Worm (Caenorhabditis elegans) whole organism, early embryonic: ENCODE measurements around the gene fbxa-150.
"Not testable (repeated sequence)": the region's sequence is repeated elsewhere in the genome, so short reads cannot be mapped to it uniquely, and the experiment has no call there.

ENCODE experiments used
- B0310.2 ChIP-seq: sonication (generic microtip); optimal IDR thresholded peaks from 2 replicates; lab custom pipeline; 2016; ENCODE audit warnings: mild to moderate bottlenecking, missing genetic modification characterization, missing compliant biosample characterization
- F13C5.2 ChIP-seq: sonication (generic microtip); optimal IDR thresholded peaks from 2 replicates; lab custom pipeline; 2017; ENCODE audit warnings: mild to moderate bottlenecking, missing genetic modification characterization, inconsistent platforms, missing compliant biosample characterization
- aly-1 ChIP-seq: sonication (generic microtip); optimal IDR thresholded peaks from 2 replicates; lab custom pipeline; 2016; ENCODE audit warnings: missing genetic modification characterization, missing compliant biosample characterization
- ama-1 ChIP-seq: fragments of 150-350 bp; optimal IDR thresholded peaks from 2 replicates; lab custom pipeline; 2014
- ceh-13 ChIP-seq: fragments of 200-800 bp; sonication (Bioruptor generic); optimal IDR thresholded peaks from 2 replicates; lab custom pipeline; 2018; ENCODE audit warnings: mild to moderate bottlenecking, missing genetic modification characterization, missing compliant biosample characterization
- ceh-36 ChIP-seq: sonication (generic microtip); optimal IDR thresholded peaks from 2 replicates; lab custom pipeline; 2016; ENCODE audit warnings: missing genetic modification characterization, inconsistent platforms, missing compliant biosample characterization
- ets-7 ChIP-seq: sonication (generic microtip); optimal IDR thresholded peaks from 2 replicates; lab custom pipeline; 2016; ENCODE audit warnings: missing genotype, missing genetic modification characterization, missing compliant biosample characterization
- flt-1 ChIP-seq: fragments of 200-800 bp; sonication (Bioruptor generic); IDR thresholded peaks from 2 replicates; pipeline ENCODE4 v1.3.6; 2022; ENCODE audit warnings: missing genetic modification characterization, missing compliant biosample characterization
- hmbx-1 ChIP-seq: sonication (generic microtip); optimal IDR thresholded peaks from 2 replicates; lab custom pipeline; 2016; ENCODE audit warnings: mild to moderate bottlenecking, missing genetic modification characterization, missing compliant biosample characterization
- hmg-4 ChIP-seq: fragments of 200-800 bp; sonication (Bioruptor generic); optimal IDR thresholded peaks from 2 replicates; lab custom pipeline; 2018; ENCODE audit warnings: mild to moderate bottlenecking, missing genetic modification characterization, missing compliant biosample characterization
- hnd-1 ChIP-seq: sonication (generic microtip); optimal IDR thresholded peaks from 2 replicates; lab custom pipeline; 2016; ENCODE audit warnings: missing genetic modification characterization, missing compliant biosample characterization
- pes-1 ChIP-seq: fragments of 200-800 bp; sonication (Bioruptor generic); IDR thresholded peaks from 2 replicates; pipeline ENCODE4 v1.3.6; 2022; ENCODE audit warnings: missing genetic modification reagents, missing genetic modification characterization, missing compliant biosample characterization
- scrt-1 ChIP-seq: fragments of 200-800 bp; sonication (Bioruptor generic); IDR thresholded peaks from 2 replicates; pipeline ENCODE4 v1.3.6; 2022; ENCODE audit warnings: missing genetic modification characterization, missing compliant biosample characterization
- sea-1 ChIP-seq: fragments of 200-800 bp; sonication (Bioruptor generic); conservative IDR thresholded peaks from 2 replicates; pipeline ENCODE4 v1.3.6; 2022; ENCODE audit warnings: missing genetic modification characterization, missing compliant biosample characterization
- tbx-11 ChIP-seq: fragments of 200-800 bp; sonication (Bioruptor generic); IDR thresholded peaks from 2 replicates; pipeline ENCODE4 v1.3.6; 2022; ENCODE audit warnings: missing genetic modification characterization, missing compliant biosample characterization
- tbx-37 ChIP-seq: fragments of 200-800 bp; sonication (Bioruptor generic); conservative IDR thresholded peaks from 2 replicates; pipeline ENCODE4 v1.3.6; 2022; ENCODE audit warnings: missing genetic modification reagents, missing genetic modification characterization, missing compliant biosample characterization
- tra-4 ChIP-seq: sonication (generic microtip); optimal IDR thresholded peaks from 2 replicates; lab custom pipeline; 2017; ENCODE audit warnings: missing genetic modification characterization, missing compliant biosample characterization

Gene fbxa-150

ce11 chrV:20500405-20500804 lies 22.0 kb upstream of the fbxa-150 start, which contains the start of gene dct-14:
Gene dct-14 (minus strand): TSS chrV:20500505.
- TF ChIP-seq flt-1 (GFP tag; lab: Robert Waterston, UW) = no peak
- no peak for TF ChIP-seq sea-1 (GFP tag; lab: Robert Waterston, UW)
- no peak for TF ChIP-seq tbx-11

- no peak for TF ChIP-seq F13C5.2
- TF ChIP-seq flt-1 (GFP tag; lab: Robert Waterston, UW) = no peak
- TF ChIP-seq B0310.2 (tag; lab: Kevin White, UChicago) = no peak
- TF ChIP-seq tbx-37 (GFP tag; lab: Robert Waterston, UW) = no peak
- TF ChIP-seq pes-1 (GFP tag; lab: Robert Waterston, UW) = no peak
- no peak for TF ChIP-seq hmbx-1 (tag; lab: Kevin White, UChicago)
- no peak for TF ChIP-seq tbx-11
- TF ChIP-seq ceh-36 (tag; lab: Kevin White, UChicago) = no peak
- TF ChIP-seq hnd-1 (tag; lab: Kevin White, UChicago) = no peak
- no peak for TF ChIP-seq scrt-1
- TF ChIP-seq hmg-4 (GFP tag; lab: Kevin White, UChicago) = no peak
- TF ChIP-seq aly-1 (tag; lab: Kevin White, UChicago) = no peak
- TF ChIP-seq ets-7 = no peak
- no peak for TF ChIP-seq ceh-13 (GFP tag; lab: Kevin White, UChicago)
- no peak for TF ChIP-seq ama-1 (lab: Kevin White, UChicago)
- no peak for TF ChIP-seq sea-1 (GFP tag; lab: Robert Waterston, UW)
- no peak for TF ChIP-seq tra-4
Observed at ce11 chrV:20504997-20505396, 17.4 kb upstream of the fbxa-150 start, which contains the start of gene Y38H6C.4. Gene Y38H6C.4 (minus strand): TSS chrV:20505097.

ce11 chrV:20506542-20506941 lies 15.9 kb upstream of the fbxa-150 start:
- TF ChIP-seq aly-1 (tag; lab: Kevin White, UChicago) (no peak), hnd-1 (tag; lab: Kevin White, UChicago) (no peak), tra-4 (no peak), F13C5.2 (no peak), ceh-36 (tag; lab: Kevin White, UChicago) (no peak), hmbx-1 (tag; lab: Kevin White, UChicago) (no peak), ceh-13 (GFP tag; lab: Kevin White, UChicago) (no peak), sea-1 (GFP tag; lab: Robert Waterston, UW) (no peak), hmg-4 (GFP tag; lab: Kevin White, UChicago) (no peak), tbx-11 (no peak), ama-1 (lab: Kevin White, UChicago) (no peak), flt-1 (GFP tag; lab: Robert Waterston, UW) (no peak), pes-1 (GFP tag; lab: Robert Waterston, UW) (no peak), B0310.2 (tag; lab: Kevin White, UChicago) (no peak), scrt-1 (no peak), tbx-37 (GFP tag; lab: Robert Waterston, UW) (no peak), ets-7 (no peak)

ce11 chrV:20509427-20509826 lies 13.0 kb upstream of the fbxa-150 start:
- TF ChIP-seq ceh-36 (tag; lab: Kevin White, UChicago) (no peak), tbx-11 (no peak), ama-1 (lab: Kevin White, UChicago) (no peak), aly-1 (tag; lab: Kevin White, UChicago) (no peak)

- not testable (repeated sequence) for TF ChIP-seq hmg-4 (GFP tag; lab: Kevin White, UChicago); F13C5.2; B0310.2 (tag; lab: Kevin White, UChicago)
Observed at ce11 chrV:20513661-20514060, 8.7 kb upstream of the fbxa-150 start, which contains the start of gene Y38H6C.8. Gene Y38H6C.8 (plus strand): TSS chrV:20513961.

ce11 chrV:20514483-20514882 lies 7.9 kb upstream of the fbxa-150 start:
- TF ChIP-seq ama-1 (lab: Kevin White, UChicago) (no peak), ceh-36 (tag; lab: Kevin White, UChicago) (no peak), sea-1 (GFP tag; lab: Robert Waterston, UW) (no peak), ets-7 (no peak), F13C5.2 (no peak)

- TF ChIP-seq ama-1 (lab: Kevin White, UChicago) (no peak), tbx-37 (GFP tag; lab: Robert Waterston, UW) (no peak), hmg-4 (GFP tag; lab: Kevin White, UChicago) (no peak), tbx-11 (no peak), ceh-13 (GFP tag; lab: Kevin White, UChicago) (no peak), flt-1 (GFP tag; lab: Robert Waterston, UW) (no peak), sea-1 (GFP tag; lab: Robert Waterston, UW) (no peak), ets-7 (no peak), tra-4 (no peak), hnd-1 (tag; lab: Kevin White, UChicago) (no peak), ceh-36 (tag; lab: Kevin White, UChicago) (no peak), F13C5.2 (no peak), pes-1 (GFP tag; lab: Robert Waterston, UW) (no peak), B0310.2 (tag; lab: Kevin White, UChicago) (no peak), aly-1 (tag; lab: Kevin White, UChicago) (no peak), scrt-1 (no peak), hmbx-1 (tag; lab: Kevin White, UChicago) (no peak)
Observed at ce11 chrV:20517005-20517404, 5.4 kb upstream of the fbxa-150 start.

- TF ChIP-seq tbx-37 (GFP tag; lab: Robert Waterston, UW) (no peak), scrt-1 (no peak)
Observed at ce11 chrV:20518927-20519326, 3.5 kb upstream of the fbxa-150 start, which contains the start of gene Y38H6C.25. Gene Y38H6C.25 (plus strand): TSS chrV:20519227.
